Worm (Caenorhabditis elegans) whole organism, L2 larva: ENCODE data around the gene C33F10.4.
A peak's percentile ranks its signal among the peaks of the same experiment; 100 is the strongest.

ENCODE experiments used
- ama-1 ChIP-seq: fragments of 150-350 bp; optimal IDR thresholded peaks from 2 replicates; lab custom pipeline; 2018; ENCODE audit warnings: inconsistent platforms
- fos-1 ChIP-seq: fragments of 150-350 bp; optimal IDR thresholded peaks from 2 replicates; lab custom pipeline; 2014; ENCODE audit warnings: missing biosample characterization, missing genetic modification characterization
- lin-13 ChIP-seq: fragments of 150-350 bp; optimal IDR thresholded peaks from 2 replicates; lab custom pipeline; 2014; ENCODE audit warnings: missing biosample characterization, missing genetic modification reagents, missing genetic modification characterization
- nhr-6 ChIP-seq: fragments of 150-350 bp; optimal IDR thresholded peaks from 2 replicates; lab custom pipeline; 2014; ENCODE audit warnings: missing biosample characterization, missing genetic modification characterization
- nhr-77 ChIP-seq: fragments of 150-350 bp; optimal IDR thresholded peaks from 2 replicates; lab custom pipeline; 2014; ENCODE audit warnings: missing biosample characterization, missing genetic modification characterization
- skn-1 ChIP-seq: sonication (generic microtip); optimal IDR thresholded peaks from 2 replicates; lab custom pipeline; 2017; ENCODE audit warnings: missing biosample characterization, missing genetic modification characterization
- snpc-4 ChIP-seq: fragments of 150-350 bp; optimal IDR thresholded peaks from 2 replicates; lab custom pipeline; 2014; ENCODE audit warnings: missing biosample characterization, missing genetic modification characterization
- zag-1 ChIP-seq: fragments of 150-350 bp; optimal IDR thresholded peaks from 2 replicates; lab custom pipeline; 2014; ENCODE audit warnings: missing biosample characterization, missing genetic modification characterization

DNA sequence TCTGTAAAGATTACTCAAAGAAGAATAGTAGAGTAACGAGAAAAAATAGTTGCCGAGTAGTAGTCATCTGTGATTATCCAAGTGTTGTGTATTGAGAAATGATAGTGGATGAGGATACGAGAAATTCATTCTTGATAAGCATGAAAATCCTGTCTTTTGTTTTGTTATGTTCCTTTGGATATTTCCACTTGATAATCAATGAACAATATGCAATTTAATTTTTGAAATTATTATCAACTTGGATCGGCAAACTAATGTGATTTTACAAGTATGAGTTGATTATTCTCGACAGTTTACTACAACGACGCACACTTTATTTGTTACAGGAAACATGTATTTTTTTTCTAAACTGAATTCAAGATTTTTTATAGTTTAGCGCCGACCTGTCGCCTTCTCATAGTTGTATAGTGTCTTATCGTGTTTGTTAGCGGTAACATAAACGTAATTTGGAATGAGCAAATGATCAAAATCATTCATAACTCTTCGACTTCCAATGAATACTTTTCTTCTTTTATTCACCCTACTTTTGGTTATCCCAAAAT lies 21.6 kb upstream of the C33F10.4 start, which contains the start of the genes F26G1.9 and F26G1.10:
- no peak for TF ChIP-seq ama-1
- peak; percentile 28 for TF ChIP-seq fos-1
- TF ChIP-seq zag-1 (tag; lab: Kevin White, UChicago) = no peak
- no peak for TF ChIP-seq nhr-77
- TF ChIP-seq nhr-6 (tag; lab: Kevin White, UChicago) = no peak
- no peak for TF ChIP-seq lin-13 (GFP tag; lab: Kevin White, UChicago)
- TF ChIP-seq snpc-4 = no peak
- TF ChIP-seq skn-1 (tag; lab: Kevin White, UChicago) = no peak
